Worm (Caenorhabditis elegans) whole organism, late embryonic: Measurements from ENCODE around the gene gei-14.

Experiments
- K09A11.1 ChIP-seq: sonication (generic microtip); optimal IDR thresholded peaks from 2 replicates; lab custom pipeline; 2017; ENCODE audit warnings: antibody characterized with exemption, mild to moderate bottlenecking, missing genetic modification characterization, missing compliant biosample characterization; ENCODE audit not compliant: insufficient read depth
- ama-1 ChIP-seq: fragments of 150-350 bp; optimal IDR thresholded peaks from 2 replicates; lab custom pipeline; 2014
- ceh-31 ChIP-seq: sonication (generic microtip); optimal IDR thresholded peaks from 2 replicates; lab custom pipeline; 2016; ENCODE audit warnings: missing genetic modification characterization, missing compliant biosample characterization
- gmeb-2 ChIP-seq: sonication (generic microtip); optimal IDR thresholded peaks from 2 replicates; lab custom pipeline; 2016; ENCODE audit warnings: missing genetic modification characterization, inconsistent platforms, missing compliant biosample characterization

DNA sequence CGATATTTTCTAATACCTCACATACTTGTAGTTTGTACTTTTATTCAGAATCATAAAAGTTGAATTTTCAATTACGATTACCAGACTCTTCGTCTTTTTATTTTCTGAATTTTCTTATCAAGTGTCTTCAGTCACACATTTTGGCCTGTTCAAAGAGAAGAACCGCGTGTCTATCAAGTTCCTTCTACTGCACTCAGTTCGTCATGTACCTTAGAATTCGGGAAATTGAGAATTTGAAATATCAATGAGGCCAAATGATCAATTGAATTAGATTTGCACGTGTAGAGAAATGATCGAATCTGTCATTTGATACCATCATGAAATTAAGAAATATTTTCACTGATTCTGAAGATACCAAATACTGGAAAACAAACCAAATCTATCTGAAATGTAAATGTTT is 12.5 kb downstream of the gei-14 start:
- TF ChIP-seq ama-1 (lab: Kevin White, UChicago), result no peak
- TF ChIP-seq gmeb-2 (tag; lab: Kevin White, UChicago), result no peak
- TF ChIP-seq K09A11.1 (tag; lab: Kevin White, UChicago), result no peak
- no peak for TF ChIP-seq ceh-31 (tag; lab: Kevin White, UChicago)
